Fruit fly (Drosophila melanogaster): ENCODE results near the gene Peritrophin-15a.
A peak's percentile ranks its signal among the peaks of the same experiment; 100 is the strongest.

Gene Peritrophin-15a

DNA sequence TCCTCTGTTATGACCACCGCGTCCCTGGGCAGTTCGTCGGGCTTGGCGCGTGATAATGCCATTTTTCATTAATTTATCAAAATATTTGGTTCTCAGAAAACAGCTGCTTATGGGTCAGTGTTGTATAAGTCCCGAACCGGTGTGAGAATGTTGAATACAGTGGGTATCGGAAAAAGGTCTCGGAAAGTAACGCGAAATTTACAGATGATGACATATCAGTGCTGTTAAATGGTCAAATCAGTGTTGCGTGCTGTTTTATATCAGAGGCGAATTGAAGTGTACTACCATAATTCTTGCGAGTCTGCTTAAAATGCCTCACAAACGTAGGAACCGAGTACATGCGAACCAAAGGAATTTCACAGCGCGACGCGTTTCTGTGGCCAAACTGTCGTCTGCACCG is 13.2 kb downstream of the Peritrophin-15a start, which contains the start of the genes CG13392 and Rcd4 (continued):
- TF ChIP-seq Hr38 (GFP tag; optimal IDR thresholded peaks at IDR 0.05) = no peak
- TF ChIP-seq net (GFP tag; optimal IDR thresholded peaks at IDR 0.05) = peak; percentile 52
- TF ChIP-seq achi (GFP tag; optimal IDR thresholded peaks at IDR 0.05) = peak; percentile 80
- TF ChIP-seq Met (GFP tag; optimal IDR thresholded peaks at IDR 0.05) = peak; percentile 57
- peak; percentile 78 for TF ChIP-seq Eip78C (GFP tag)
- TF ChIP-seq fkh (GFP tag; optimal IDR thresholded peaks at IDR 0.05) = no peak
- peak; percentile 49 for TF ChIP-seq Smox (GFP tag; optimal IDR thresholded peaks at IDR 0.05)
- no peak for TF ChIP-seq CG8119 (GFP tag; IDR thresholded peaks at IDR 0.05)
- TF ChIP-seq vri (GFP tag; optimal IDR thresholded peaks at IDR 0.05) = peak; percentile 92
- peak; percentile 46 for TF ChIP-seq CG6808 (GFP tag; optimal IDR thresholded peaks at IDR 0.05)
- peak; percentile 30 for TF ChIP-seq dsx (GFP tag; optimal IDR thresholded peaks at IDR 0.05; ENCODE audit: poor library complexity, severe bottlenecking)
- peak; percentile 39 for TF ChIP-seq CG11902 (GFP tag; optimal IDR thresholded peaks at IDR 0.05)
- peak; percentile 35 for TF ChIP-seq CG10669 (GFP tag; optimal IDR thresholded peaks at IDR 0.05)
- TF ChIP-seq Lpt (GFP tag; optimal IDR thresholded peaks at IDR 0.05) = peak; percentile 3
- no peak for TF ChIP-seq CG6276 (GFP tag; optimal IDR thresholded peaks at IDR 0.05)
- TF ChIP-seq dac (GFP tag; optimal IDR thresholded peaks at IDR 0.05) = no peak
- TF ChIP-seq CG16779 (tag; optimal IDR thresholded peaks at IDR 0.05) = no peak
- TF ChIP-seq topi (GFP tag; optimal IDR thresholded peaks at IDR 0.05) = peak; percentile 76
- TF ChIP-seq CG15336 (GFP tag; IDR thresholded peaks at IDR 0.05) = no peak
- peak; percentile 59 for TF ChIP-seq CG7368 (GFP tag; optimal IDR thresholded peaks at IDR 0.05)
- TF ChIP-seq Hr4 (GFP tag; optimal IDR thresholded peaks at IDR 0.05) = peak; percentile 35
- peak; percentile 80 for TF ChIP-seq CG31627 (GFP tag; optimal IDR thresholded peaks at IDR 0.05)

DNA sequence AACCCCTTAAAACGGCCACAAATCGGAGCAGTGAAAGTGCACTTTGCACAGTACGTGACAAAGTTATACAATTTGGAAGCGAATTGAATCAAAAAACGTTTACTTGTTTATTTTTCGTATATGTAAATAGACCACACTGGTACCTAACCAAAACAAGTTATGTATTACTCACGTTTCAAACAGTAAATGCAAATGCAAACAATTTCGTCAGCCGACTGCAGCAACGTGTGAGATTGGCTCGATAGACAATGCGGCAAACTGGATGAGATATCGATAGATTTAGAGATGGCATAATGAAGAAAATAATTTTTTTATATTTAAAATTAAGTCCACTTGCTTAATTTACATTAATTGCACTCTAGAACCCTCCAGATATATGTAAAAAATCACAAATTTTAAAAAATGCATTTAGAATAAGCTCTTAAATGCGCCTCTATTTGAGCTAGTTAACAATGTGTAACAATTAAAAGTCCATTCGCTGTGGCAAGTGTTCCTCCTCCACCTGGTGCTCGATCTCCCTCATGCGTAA is 14.3 kb downstream of the Peritrophin-15a start, which contains the start of gene AlaRS:
Gene AlaRS (minus strand): TSS at position 257 of the 529 bp plus-strand sequence.
- TF ChIP-seq dac (GFP tag; optimal IDR thresholded peaks at IDR 0.05) (no peak), CG6163 (GFP tag; IDR thresholded peaks at IDR 0.05) (peak; percentile 37; the same call in 1 of the 3 replicates), fkh (GFP tag; optimal IDR thresholded peaks at IDR 0.05) (peak; percentile 66), CG9139 (GFP tag; optimal IDR thresholded peaks at IDR 0.05) (peak; percentile 6), OdsH (GFP tag; optimal IDR thresholded peaks at IDR 0.05) (peak; percentile 59), CG8119 (GFP tag; IDR thresholded peaks at IDR 0.05) (peak; percentile 45; the same call in 1 of the 3 replicates), ss (GFP tag; optimal IDR thresholded peaks at IDR 0.05) (peak in 1 of 2 experiments; percentile 11), achi (GFP tag; optimal IDR thresholded peaks at IDR 0.05) (peak; percentile 39), net (GFP tag; optimal IDR thresholded peaks at IDR 0.05) (peak; percentile 32), CG10669 (GFP tag; optimal IDR thresholded peaks at IDR 0.05) (no peak), Hr39 (GFP tag; optimal IDR thresholded peaks at IDR 0.05) (peak; percentile 32), Sox102F (GFP tag; optimal IDR thresholded peaks at IDR 0.05) (peak; percentile 52), CG11762 (GFP tag; optimal IDR thresholded peaks at IDR 0.05; ENCODE audit: insufficient read depth) (no peak), dsx (GFP tag; optimal IDR thresholded peaks at IDR 0.05; ENCODE audit: poor library complexity, severe bottlenecking) (peak; percentile 46), Smox (GFP tag; optimal IDR thresholded peaks at IDR 0.05) (peak; percentile 64), eg (GFP tag; IDR thresholded peaks at IDR 0.05) (0 out of 3 replicates have a peak, but pooled peaks have one; percentile 48), Lpt (GFP tag; optimal IDR thresholded peaks at IDR 0.05) (no peak), CG16779 (tag; optimal IDR thresholded peaks at IDR 0.05) (no peak), cyc (GFP tag; optimal IDR thresholded peaks at IDR 0.05) (peak; percentile 29), CG34406 (GFP tag; optimal IDR thresholded peaks at IDR 0.05) (peak; percentile 29), svp (GFP tag) (peak; percentile 69), Sox14 (GFP tag; optimal IDR thresholded peaks at IDR 0.05) (peak; percentile 45), Sox15 (GFP tag; optimal IDR thresholded peaks at IDR 0.05) (peak; percentile 12), CG1621 (tag; optimal IDR thresholded peaks at IDR 0.05) (no peak), Ets21C (GFP tag; optimal IDR thresholded peaks at IDR 0.05) (no peak), fd59A (GFP tag; optimal IDR thresholded peaks at IDR 0.05) (no peak), Ets96B (tag; optimal IDR thresholded peaks at IDR 0.05) (peak; percentile 1), CG32006 (GFP tag; optimal IDR thresholded peaks at IDR 0.05) (peak; percentile 14), pdm3 (GFP tag; optimal IDR thresholded peaks at IDR 0.05) (peak; percentile 42), CG8319 (GFP tag; optimal IDR thresholded peaks at IDR 0.05) (no peak), CG6808 (GFP tag; optimal IDR thresholded peaks at IDR 0.05) (peak; percentile 15), Gug (GFP tag; IDR thresholded peaks at IDR 0.05) (no peak), fd85E (GFP tag; optimal IDR thresholded peaks at IDR 0.05) (peak; percentile 9), CG6854 (GFP tag; optimal IDR thresholded peaks at IDR 0.05) (peak; percentile 5), Hr38 (GFP tag; optimal IDR thresholded peaks at IDR 0.05) (no peak), CG7368 (GFP tag; optimal IDR thresholded peaks at IDR 0.05) (no peak), CG8632 (GFP tag; optimal IDR thresholded peaks at IDR 0.05) (peak; percentile 2), salr (GFP tag; optimal IDR thresholded peaks at IDR 0.05) (peak in 1 of 2 experiments; percentile 19)

Data from whole organism, prepupa.